Worm (Caenorhabditis elegans): Measurements from ENCODE around the gene cyp-13A5.

cyp-13A5 gene

ce11 chrII:9835958-9836357 is 35.8 kb upstream of the cyp-13A5 start:
- TF ChIP-seq flh-1 (GFP tag; optimal IDR thresholded peaks at IDR 0.05), result no peak
- TF ChIP-seq ceh-43 (GFP tag; optimal IDR thresholded peaks at IDR 0.05), result no peak
- TF ChIP-seq pha-4 (tag; optimal IDR thresholded peaks at IDR 0.05), result no peak
- TF ChIP-seq nhr-28 (tag; optimal IDR thresholded peaks at IDR 0.05), result no peak
- TF ChIP-seq hlh-1 (tag; optimal IDR thresholded peaks at IDR 0.05), result no peak
- no peak for TF ChIP-seq ztf-11 (tag; optimal IDR thresholded peaks at IDR 0.05)
- TF ChIP-seq sptf-1 (tag; optimal IDR thresholded peaks at IDR 0.05), result no peak
- TF ChIP-seq cnd-1 (tag; optimal IDR thresholded peaks at IDR 0.05), result no peak
- no peak for TF ChIP-seq elt-3 (tag; optimal IDR thresholded peaks at IDR 0.05)
- TF ChIP-seq mab-5 (tag; optimal IDR thresholded peaks at IDR 0.05), result no peak
- TF ChIP-seq elt-1 (tag; optimal IDR thresholded peaks at IDR 0.05; ENCODE audit: borderline replicate concordance, insufficient read depth), result no peak

ce11 chrII:9834921-9835320 is 34.8 kb upstream of the cyp-13A5 start, which contains the start of gene arrd-5:
Gene arrd-5, plus strand, starts transcription at chrII:9835221.
- no peak for TF ChIP-seq cnd-1 (tag; optimal IDR thresholded peaks at IDR 0.05)

- TF ChIP-seq ztf-11 (tag; optimal IDR thresholded peaks at IDR 0.05), result no peak
- no peak for TF ChIP-seq ham-2 (GFP tag; optimal IDR thresholded peaks at IDR 0.05)
- no peak for TF ChIP-seq ceh-39 (tag; optimal IDR thresholded peaks at IDR 0.05)
- no peak for TF ChIP-seq ceh-83 (GFP tag; optimal IDR thresholded peaks at IDR 0.05)
- TF ChIP-seq tbx-8 (GFP tag; optimal IDR thresholded peaks at IDR 0.05), result no peak
- no peak for TF ChIP-seq nhr-237 (tag; optimal IDR thresholded peaks at IDR 0.05)
- TF ChIP-seq unc-39 (tag; optimal IDR thresholded peaks at IDR 0.05), result no peak
- TF ChIP-seq drap-1 (GFP tag; optimal IDR thresholded peaks at IDR 0.05), result no peak
- TF ChIP-seq flh-1 (GFP tag; optimal IDR thresholded peaks at IDR 0.05), result no peak
- no peak for TF ChIP-seq elt-3 (tag; optimal IDR thresholded peaks at IDR 0.05)
- no peak for TF ChIP-seq blmp-1 (tag; optimal IDR thresholded peaks at IDR 0.05)
- TF ChIP-seq mls-2 (tag; optimal IDR thresholded peaks at IDR 0.05), result no peak
- no peak for TF ChIP-seq hlh-1 (tag; optimal IDR thresholded peaks at IDR 0.05)
- TF ChIP-seq lin-13 (tag; optimal IDR thresholded peaks at IDR 0.05), result no peak
- no peak for TF ChIP-seq lsy-2 (tag; optimal IDR thresholded peaks at IDR 0.05)
- no peak for TF ChIP-seq elt-1 (tag; optimal IDR thresholded peaks at IDR 0.05; ENCODE audit: borderline replicate concordance, insufficient read depth)
- no peak for TF ChIP-seq unc-120 (tag; optimal IDR thresholded peaks at IDR 0.05; ENCODE audit: poor library complexity, severe bottlenecking)
Observed at ce11 chrII:9833855-9834254, 33.7 kb upstream of the cyp-13A5 start, which contains the start of gene ZK938.3. Gene ZK938.3, minus strand, starts transcription at chrII:9833955.

ce11 chrII:9831033-9831432 is 30.9 kb upstream of the cyp-13A5 start, which contains the start of gene ZK938.12:
Gene ZK938.12, plus strand, starts transcription at chrII:9831333.
- no peak for TF ChIP-seq flh-1 (GFP tag; optimal IDR thresholded peaks at IDR 0.05)
- no peak for TF ChIP-seq elt-3 (tag; optimal IDR thresholded peaks at IDR 0.05)
- TF ChIP-seq unc-62 (GFP tag; optimal IDR thresholded peaks at IDR 0.05), result no peak
- TF ChIP-seq mep-1 (tag; optimal IDR thresholded peaks at IDR 0.05), result no peak
- TF ChIP-seq snpc-4 (tag; optimal IDR thresholded peaks at IDR 0.05), result no peak
- TF ChIP-seq mls-2 (tag; optimal IDR thresholded peaks at IDR 0.05), result no peak
- no peak for TF ChIP-seq lin-13 (tag; optimal IDR thresholded peaks at IDR 0.05)
- no peak for TF ChIP-seq ham-2 (GFP tag; optimal IDR thresholded peaks at IDR 0.05)
- TF ChIP-seq nhr-12 (tag; optimal IDR thresholded peaks at IDR 0.05), result no peak
- TF ChIP-seq blmp-1 (tag; optimal IDR thresholded peaks at IDR 0.05), result no peak
- TF ChIP-seq ceh-83 (GFP tag; optimal IDR thresholded peaks at IDR 0.05), result no peak
- TF ChIP-seq ces-1 (GFP tag; optimal IDR thresholded peaks at IDR 0.05), result no peak
- TF ChIP-seq sem-2 (GFP tag; optimal IDR thresholded peaks at IDR 0.05), result no peak
- no peak for TF ChIP-seq elt-1 (tag; optimal IDR thresholded peaks at IDR 0.05; ENCODE audit: borderline replicate concordance, insufficient read depth)
- no peak for TF ChIP-seq nhr-237 (tag; optimal IDR thresholded peaks at IDR 0.05)
- TF ChIP-seq ztf-11 (tag; optimal IDR thresholded peaks at IDR 0.05), result no peak
- TF ChIP-seq nhr-2 (tag; optimal IDR thresholded peaks at IDR 0.05), result no peak
- TF ChIP-seq ceh-43 (GFP tag; optimal IDR thresholded peaks at IDR 0.05), result no peak
- no peak for TF ChIP-seq hlh-1 (tag; optimal IDR thresholded peaks at IDR 0.05)

ce11 chrII:9829108-9829507 is 28.9 kb upstream of the cyp-13A5 start, which contains the start of gene ZK938.1:
Gene ZK938.1, plus strand, starts transcription at chrII:9829408.
- TF ChIP-seq nhr-28 (tag; optimal IDR thresholded peaks at IDR 0.05) (no peak), nhr-12 (tag; optimal IDR thresholded peaks at IDR 0.05) (no peak), hlh-1 (tag; optimal IDR thresholded peaks at IDR 0.05) (no peak), mep-1 (tag; optimal IDR thresholded peaks at IDR 0.05) (no peak), lin-32 (GFP tag; optimal IDR thresholded peaks at IDR 0.05) (no peak), nhr-237 (tag; optimal IDR thresholded peaks at IDR 0.05) (no peak), lsy-2 (tag; optimal IDR thresholded peaks at IDR 0.05) (no peak), lin-13 (tag; optimal IDR thresholded peaks at IDR 0.05) (no peak), zip-8 (tag; optimal IDR thresholded peaks at IDR 0.05) (no peak), mls-2 (tag; optimal IDR thresholded peaks at IDR 0.05) (no peak), mab-5 (tag; optimal IDR thresholded peaks at IDR 0.05) (no peak), nhr-2 (tag; optimal IDR thresholded peaks at IDR 0.05) (no peak), bed-3 (GFP tag; optimal IDR thresholded peaks at IDR 0.05) (no peak), sem-2 (GFP tag; optimal IDR thresholded peaks at IDR 0.05) (no peak), drap-1 (GFP tag; optimal IDR thresholded peaks at IDR 0.05) (no peak), ces-1 (GFP tag; optimal IDR thresholded peaks at IDR 0.05) (no peak), ceh-83 (GFP tag; optimal IDR thresholded peaks at IDR 0.05) (no peak), tbx-8 (GFP tag; optimal IDR thresholded peaks at IDR 0.05) (no peak)
